Fruit fly (Drosophila melanogaster) whole organism, embryonic: ENCODE measurements around the gene CG13060.

Source experiments
- Adf1 ChIP-seq: fragments of 200-800 bp; sonication (Bioruptor generic); IDR thresholded peaks from 2 replicates; pipeline ENCODE4 v1.3.6; 2022; ENCODE audit warnings: missing biosample characterization, missing genetic modification characterization
- Atf6 ChIP-seq: fragments of 200-800 bp; sonication (Bioruptor generic); IDR thresholded peaks from 2 replicates; pipeline ENCODE4 v1.3.6; 2022; ENCODE audit warnings: missing biosample characterization, missing genetic modification characterization
- Awh ChIP-seq: fragments of 200-800 bp; sonication (Bioruptor generic); IDR thresholded peaks from 2 replicates; pipeline ENCODE4, ENCODE4 v1.3.6; 2022; ENCODE audit warnings: missing biosample characterization, missing genetic modification characterization
- BEAF-32 ChIP-seq: fragments of 200-800 bp; sonication (Bioruptor generic); optimal IDR thresholded peaks from 3 replicates; lab custom pipeline; 2017; ENCODE audit warnings: missing biosample characterization, missing genetic modification characterization, mild to moderate bottlenecking, moderate library complexity, missing genetic modification reagents
- Blimp-1 ChIP-seq: fragments of 200-800 bp; sonication (Bioruptor generic); optimal IDR thresholded peaks from 3 replicates; lab custom pipeline; 2018; ENCODE audit warnings: missing biosample characterization, missing genetic modification characterization, mild to moderate bottlenecking, moderate library complexity, missing genetic modification reagents
- CG1024 ChIP-seq: fragments of 200-800 bp; sonication (Bioruptor generic); IDR thresholded peaks from 2 replicates; pipeline ENCODE4 v1.3.6; 2022; ENCODE audit warnings: missing biosample characterization, missing genetic modification characterization
- CG11085 ChIP-seq: fragments of 200-800 bp; sonication (Bioruptor generic); IDR thresholded peaks from 2 replicates; pipeline ENCODE4 v1.3.6; 2022; ENCODE audit warnings: missing biosample characterization, missing genetic modification characterization
- CG12659 ChIP-seq: fragments of 200-800 bp; sonication (Bioruptor generic); optimal IDR thresholded peaks from 3 replicates; lab custom pipeline; 2017; ENCODE audit warnings: mild to moderate bottlenecking, missing biosample characterization, missing genetic modification reagents, missing genetic modification characterization
- CG12769 ChIP-seq: fragments of 200-800 bp; sonication (Bioruptor generic); optimal IDR thresholded peaks from 2 replicates; lab custom pipeline; 2019; ENCODE audit warnings: missing biosample characterization, mild to moderate bottlenecking, missing genetic modification characterization, moderate library complexity
- CG14965 ChIP-seq: fragments of 200-800 bp; sonication (Bioruptor generic); optimal IDR thresholded peaks from 2 replicates; lab custom pipeline; 2016; ENCODE audit warnings: missing biosample characterization, missing genetic modification characterization, borderline replicate concordance
- CG1603 ChIP-seq: fragments of 200-800 bp; sonication (Bioruptor generic); optimal IDR thresholded peaks from 2 replicates; lab custom pipeline; 2019; ENCODE audit warnings: missing biosample characterization, mild to moderate bottlenecking, missing genetic modification characterization, moderate library complexity
- CG17829 ChIP-seq: fragments of 200-800 bp; optimal IDR thresholded peaks from 2 replicates; lab custom pipeline; 2019; ENCODE audit warnings: missing biosample characterization, mild to moderate bottlenecking, missing genetic modification characterization, moderate library complexity
- CG32532 ChIP-seq: fragments of 200-800 bp; sonication (Bioruptor generic); IDR thresholded peaks from 2 replicates; pipeline ENCODE4 v1.3.6; 2022; ENCODE audit warnings: missing biosample characterization, missing genetic modification characterization
- CG34422 ChIP-seq: fragments of 200-800 bp; sonication (Bioruptor generic); IDR thresholded peaks from 3 replicates; pipeline ENCODE4 v1.3.6; 2022; ENCODE audit warnings: missing biosample characterization, missing genetic modification characterization
- CG5180 ChIP-seq: fragments of 200-800 bp; sonication (Bioruptor generic); optimal IDR thresholded peaks from 3 replicates; lab custom pipeline; 2017; ENCODE audit warnings: missing biosample characterization, missing genetic modification characterization, mild to moderate bottlenecking, moderate library complexity, missing genetic modification reagents
- CG6175 ChIP-seq: fragments of 200-800 bp; sonication (Bioruptor generic); IDR thresholded peaks from 3 replicates; pipeline ENCODE4 v1.3.6; 2022; ENCODE audit warnings: missing biosample characterization, missing genetic modification characterization
- CG7271 ChIP-seq: fragments of 200-800 bp; sonication (Bioruptor generic); optimal IDR thresholded peaks from 2 replicates; lab custom pipeline; 2018; ENCODE audit warnings: missing biosample characterization, mild to moderate bottlenecking, missing genetic modification characterization, moderate library complexity
- CG8281 ChIP-seq: fragments of 200-800 bp; sonication (Bioruptor generic); optimal IDR thresholded peaks from 2 replicates; lab custom pipeline; 2018; ENCODE audit warnings: missing biosample characterization, mild to moderate bottlenecking, missing genetic modification characterization, moderate library complexity
- CG8765 ChIP-seq: fragments of 200-800 bp; sonication (Bioruptor generic); IDR thresholded peaks from 2 replicates; pipeline ENCODE4 v1.3.6; 2022; ENCODE audit warnings: missing biosample characterization, missing genetic modification characterization
- CG9797 ChIP-seq: fragments of 200-800 bp; sonication (Bioruptor generic); optimal IDR thresholded peaks from 3 replicates; lab custom pipeline; 2018; ENCODE audit warnings: missing biosample characterization, mild to moderate bottlenecking, missing genetic modification characterization
- Camta ChIP-seq: fragments of 200-800 bp; sonication (Bioruptor generic); optimal IDR thresholded peaks from 2 replicates; lab custom pipeline; 2016; ENCODE audit warnings: missing biosample characterization, missing genetic modification characterization
- CkIIα-i1 ChIP-seq: fragments of 200-800 bp; sonication (Bioruptor generic); IDR thresholded peaks from 2 replicates; pipeline ENCODE4 v1.3.6; 2022; ENCODE audit warnings: missing biosample characterization, missing genetic modification characterization
- Dref ChIP-seq: fragments of 200-800 bp; sonication (Bioruptor generic); IDR thresholded peaks from 2 replicates; pipeline ENCODE4 v1.3.6; 2022; ENCODE audit warnings: missing biosample characterization, missing genetic modification characterization
- E2f1 ChIP-seq: fragments of 200-800 bp; sonication (Bioruptor generic); IDR thresholded peaks from 2 replicates; pipeline ENCODE4 v1.3.6; 2022; ENCODE audit warnings: missing biosample characterization, missing genetic modification characterization
- Elba2 ChIP-seq: fragments of 200-800 bp; sonication (Bioruptor generic); optimal IDR thresholded peaks from 3 replicates; lab custom pipeline; 2016; ENCODE audit warnings: missing biosample characterization, missing genetic modification characterization
- Fer2 ChIP-seq: fragments of 200-800 bp; sonication (Bioruptor generic); optimal IDR thresholded peaks from 2 replicates; lab custom pipeline; 2018; ENCODE audit warnings: missing biosample characterization, mild to moderate bottlenecking, missing genetic modification characterization, moderate library complexity
- HLH4C ChIP-seq: fragments of 200-800 bp; sonication (Bioruptor generic); IDR thresholded peaks from 3 replicates; pipeline ENCODE4 v1.3.6; 2022; ENCODE audit warnings: missing biosample characterization, missing genetic modification characterization; ENCODE audit not compliant: partially characterized antibody
- Hr51 ChIP-seq, 2 experiments: fragments of 200-800 bp; sonication (Bioruptor generic); optimal IDR thresholded peaks; 2 replicates in 1 of 2; 3 replicates in 1 of 2; lab custom pipeline; 2016 to 2018; ENCODE audit warnings: missing biosample characterization in 2 of 2, missing genetic modification characterization in 2 of 2, mild to moderate bottlenecking in 1 of 2, moderate library complexity in 1 of 2
- PHDP ChIP-seq: fragments of 200-800 bp; sonication (Bioruptor generic); optimal IDR thresholded peaks from 3 replicates; lab custom pipeline; 2018; ENCODE audit warnings: missing biosample characterization, mild to moderate bottlenecking, missing genetic modification characterization, moderate library complexity
- Stat92E ChIP-seq, 3 experiments: fragments of >200 bp in 2 of 3; fragments of 200-800 bp in 1 of 3; sonication (Bioruptor generic) in 1 of 3; optimal IDR thresholded peaks; 2 replicates each; lab custom pipeline; 2017 to 2019; ENCODE audit warnings: missing biosample characterization in 3 of 3, missing genetic modification characterization in 3 of 3, mild to moderate bottlenecking in 1 of 3, moderate library complexity in 1 of 3
- ac ChIP-seq: fragments of 200-800 bp; sonication (Bioruptor generic); optimal IDR thresholded peaks from 3 replicates; lab custom pipeline; 2017; ENCODE audit warnings: missing biosample characterization, mild to moderate bottlenecking, missing genetic modification characterization
- da ChIP-seq: fragments of 200-800 bp; sonication (Bioruptor generic); optimal IDR thresholded peaks from 2 replicates; lab custom pipeline; 2016; ENCODE audit warnings: missing biosample characterization, missing genetic modification characterization
- dm ChIP-seq: fragments of 200-800 bp; sonication (Bioruptor generic); optimal IDR thresholded peaks from 3 replicates; lab custom pipeline; 2016; ENCODE audit warnings: missing biosample characterization, missing genetic modification characterization
- en ChIP-seq: fragments of 200-800 bp; sonication (Bioruptor generic); optimal IDR thresholded peaks from 2 replicates; lab custom pipeline; 2016; ENCODE audit warnings: missing biosample characterization, missing genetic modification characterization
- fu2 ChIP-seq: fragments of 200-800 bp; sonication (Bioruptor generic); optimal IDR thresholded peaks from 2 replicates; lab custom pipeline; 2016; ENCODE audit warnings: missing biosample characterization, missing genetic modification characterization
- jing ChIP-seq: fragments of 200-800 bp; sonication (Bioruptor generic); optimal IDR thresholded peaks from 2 replicates; lab custom pipeline; 2018; ENCODE audit warnings: missing biosample characterization, mild to moderate bottlenecking, missing genetic modification characterization
- jumu ChIP-seq: fragments of 200-800 bp; sonication (Bioruptor generic); optimal IDR thresholded peaks from 3 replicates; lab custom pipeline; 2016; ENCODE audit warnings: missing biosample characterization, missing genetic modification characterization
- kah ChIP-seq: fragments of 200-800 bp; sonication (Bioruptor generic); optimal IDR thresholded peaks from 2 replicates; lab custom pipeline; 2018; ENCODE audit warnings: missing biosample characterization, mild to moderate bottlenecking, missing genetic modification characterization
- nerfin-2 ChIP-seq: fragments of 200-800 bp; sonication (Bioruptor generic); IDR thresholded peaks from 2 replicates; pipeline ENCODE4 v1.3.6; 2022; ENCODE audit warnings: missing biosample characterization, missing genetic modification characterization; ENCODE audit not compliant: partially characterized antibody
- onecut ChIP-seq: fragments of 200-800 bp; sonication (Bioruptor generic); IDR thresholded peaks from 2 replicates; pipeline ENCODE4 v1.3.6; 2022; ENCODE audit warnings: missing biosample characterization, missing genetic modification characterization
- pan ChIP-seq, 4 experiments: fragments of >200 bp in 3 of 4; fragments of 200-800 bp in 1 of 4; sonication (Bioruptor generic) in 1 of 4; optimal IDR thresholded peaks in 3 of 4; IDR thresholded peaks in 1 of 4; 2 replicates each; pipeline versions ENCODE4 v1.3.6 to Lab custom; 2017 to 2022; ENCODE audit warnings: missing biosample characterization in 2 of 4, missing genetic modification characterization in 2 of 4, mixed read lengths in 1 of 4
- scrt ChIP-seq: fragments of 200-800 bp; sonication (Bioruptor generic); optimal IDR thresholded peaks from 2 replicates; lab custom pipeline; 2018; ENCODE audit warnings: missing biosample characterization, mild to moderate bottlenecking, missing genetic modification characterization, moderate library complexity
- sd ChIP-seq: fragments of 200-800 bp; sonication (Bioruptor generic); optimal IDR thresholded peaks from 3 replicates; lab custom pipeline; 2018; ENCODE audit warnings: missing biosample characterization, mild to moderate bottlenecking, missing genetic modification characterization, moderate library complexity
- shn ChIP-seq: fragments of 200-800 bp; sonication (Bioruptor generic); optimal IDR thresholded peaks from 3 replicates; lab custom pipeline; 2016; ENCODE audit warnings: missing biosample characterization, missing genetic modification characterization
- tgo ChIP-seq: fragments of 200-800 bp; sonication (Bioruptor generic); IDR thresholded peaks from 3 replicates; pipeline ENCODE4 v1.3.6; 2022; ENCODE audit warnings: missing biosample characterization, missing genetic modification characterization
- wek ChIP-seq: fragments of 200-800 bp; sonication (Bioruptor generic); optimal IDR thresholded peaks from 3 replicates; lab custom pipeline; 2018; ENCODE audit warnings: missing biosample characterization, mild to moderate bottlenecking, missing genetic modification characterization, moderate library complexity
- wor ChIP-seq: fragments of 200-800 bp; sonication (Bioruptor generic); IDR thresholded peaks from 2 replicates; pipeline ENCODE4 v1.3.6; 2022; ENCODE audit warnings: missing biosample characterization, missing genetic modification characterization

CG13060 gene

dm6 chr3L:16337739-16338138 lies 18.1 kb downstream of the CG13060 start (continued):
- TF ChIP-seq wor (GFP tag; lab: Robert Waterston, UW) = no peak
- TF ChIP-seq nerfin-2 (GFP tag; lab: Robert Waterston, UW) = no peak
- TF ChIP-seq CG11085 = no peak
- TF ChIP-seq Camta = no peak
- TF ChIP-seq Elba2 (GFP tag; lab: Kevin White, UChicago) = no peak
- TF ChIP-seq CG7271 = no peak
- no peak for TF ChIP-seq Dref (GFP tag; lab: Robert Waterston, UW)
- TF ChIP-seq CG9797 = no peak
- TF ChIP-seq CG14965 (GFP tag; lab: Kevin White, UChicago) = no peak
- no peak for TF ChIP-seq Stat92E (GFP tag; optimal IDR thresholded peaks at IDR 0.05; lab: Kevin White, UChicago)
- no peak for TF ChIP-seq CG17829 (tag; lab: Kevin White, UChicago)
- TF ChIP-seq Adf1 (GFP tag; lab: Robert Waterston, UW) = no peak
- TF ChIP-seq CG1024 = no peak
- TF ChIP-seq Awh = peak; percentile 47
- TF ChIP-seq ac (GFP tag; lab: Kevin White, UChicago) = no peak
- TF ChIP-seq jing (GFP tag; lab: Kevin White, UChicago) = no peak
- TF ChIP-seq CG12659 = no peak
- TF ChIP-seq kah (GFP tag; lab: Kevin White, UChicago) = no peak
- TF ChIP-seq Atf6 (GFP tag; lab: Robert Waterston, UW) = no peak
- TF ChIP-seq CG1603 (tag; lab: Kevin White, UChicago) = no peak
- TF ChIP-seq onecut = peak; percentile 61
- no peak for TF ChIP-seq HLH4C
- no peak for TF ChIP-seq Hr51 (GFP tag; optimal IDR thresholded peaks at IDR 0.05; lab: Kevin White, UChicago)
- TF ChIP-seq da (GFP tag; lab: Kevin White, UChicago) = no peak
- no peak for TF ChIP-seq scrt (GFP tag; lab: Kevin White, UChicago)
- 0 out of 2 replicates have a peak, but pooled peaks have one; percentile 10 for TF ChIP-seq CG32532
- TF ChIP-seq BEAF-32 (GFP tag; lab: Kevin White, UChicago) = no peak
- no peak for TF ChIP-seq PHDP
- no peak for TF ChIP-seq en
- TF ChIP-seq CG8281 (tag; lab: Kevin White, UChicago) = no peak
- TF ChIP-seq CG6175 (GFP tag; lab: Robert Waterston, UW) = 0 out of 3 replicates have a peak, but pooled peaks have one; percentile 25
- TF ChIP-seq CkIIα-i1 (GFP tag; lab: Robert Waterston, UW) = no peak
- no peak for TF ChIP-seq dm (GFP tag; lab: Kevin White, UChicago)
- no peak for TF ChIP-seq jumu (GFP tag; lab: Kevin White, UChicago)
- TF ChIP-seq wek (GFP tag; lab: Kevin White, UChicago) = no peak
- no peak for TF ChIP-seq E2f1
- TF ChIP-seq CG8765 (GFP tag; lab: Robert Waterston, UW) = no peak
- no peak for TF ChIP-seq shn
- TF ChIP-seq tgo (GFP tag; lab: Robert Waterston, UW) = no peak
- no peak for TF ChIP-seq CG34422 (GFP tag; lab: Robert Waterston, UW)

dm6 chr3L:16338703-16339102 lies 19.0 kb downstream of the CG13060 start, which contains the start of gene CG4998:
Gene CG4998 (plus strand): TSS chr3L:16339003.
- no peak for TF ChIP-seq sd (tag; lab: Kevin White, UChicago)
- TF ChIP-seq CG5180 (GFP tag; lab: Kevin White, UChicago) = no peak
- no peak for TF ChIP-seq fu2 (GFP tag; lab: Kevin White, UChicago)
- no peak for TF ChIP-seq pan (optimal IDR thresholded peaks at IDR 0.05; lab: Kevin White, UChicago)
- peak in 1 of 2 experiments; percentile 14 for TF ChIP-seq pan (GFP tag; optimal IDR thresholded peaks at IDR 0.05 in 1 of 2, IDR thresholded peaks at IDR 0.05 in 1 of 2)
- TF ChIP-seq Blimp-1 (GFP tag; lab: Kevin White, UChicago) = peak; percentile 8
- no peak for TF ChIP-seq Fer2
- peak; percentile 8 for TF ChIP-seq CG12769 (tag; lab: Kevin White, UChicago)
